Fruit fly (Drosophila melanogaster): ENCODE data around the gene Pfdn6.
A peak's percentile ranks its signal among the peaks of the same experiment; 100 is the strongest.

Gene Pfdn6

DNA sequence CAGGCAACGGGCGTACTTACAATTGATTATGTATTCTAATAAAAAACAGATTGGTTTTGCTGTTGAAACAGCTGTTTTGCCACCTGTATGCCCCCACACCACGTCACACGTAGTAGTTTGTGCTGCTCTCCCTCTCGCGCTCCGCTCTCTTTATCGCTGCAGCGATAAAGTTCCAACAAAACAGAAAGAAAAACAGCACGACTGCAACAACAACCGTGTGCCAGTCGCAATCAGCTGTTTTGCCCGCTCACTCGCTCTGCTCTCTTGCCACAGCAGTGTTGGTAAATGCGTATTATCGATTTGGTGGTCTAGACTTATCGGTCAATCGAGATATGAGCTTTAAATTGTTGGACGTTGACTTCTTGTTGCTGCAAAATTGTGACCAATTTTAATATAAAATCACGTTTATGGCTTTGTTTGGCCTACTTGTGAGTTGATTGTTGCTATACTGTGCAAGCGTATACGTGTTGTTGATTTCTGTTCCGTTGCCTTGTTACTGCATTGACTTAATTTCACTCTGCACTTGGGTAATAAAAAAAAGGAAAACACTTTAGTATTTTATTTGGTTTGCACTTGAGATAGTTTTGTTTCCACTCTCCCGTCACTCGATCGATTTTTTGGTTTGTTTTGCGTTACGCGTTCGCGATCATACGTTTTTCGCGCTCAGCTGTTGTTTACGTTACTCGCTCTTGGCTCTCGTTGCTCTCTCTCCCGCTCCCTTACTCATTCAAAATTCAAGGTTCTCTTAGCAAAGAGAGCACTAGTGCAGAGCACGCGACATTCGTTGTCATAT, 26.4 kb upstream of the Pfdn6 start (continued):
- TF ChIP-seq ac (GFP tag; optimal IDR thresholded peaks at IDR 0.05) (no peak), al (GFP tag; IDR thresholded peaks at IDR 0.05) (no peak), lilli (GFP tag; optimal IDR thresholded peaks at IDR 0.05) (peak; percentile 45), sr (GFP tag; IDR thresholded peaks at IDR 0.05) (no peak), klu (GFP tag; IDR thresholded peaks at IDR 0.05) (no peak), cato (GFP tag; optimal IDR thresholded peaks at IDR 0.05; ENCODE audit: borderline replicate concordance) (no peak), chif (GFP tag; optimal IDR thresholded peaks at IDR 0.05) (peak in 1 of 2 experiments; percentile 6), CG2199 (GFP tag; IDR thresholded peaks at IDR 0.05) (0 out of 3 replicates have a peak, but pooled peaks have one; percentile 30), CG10979 (tag; optimal IDR thresholded peaks at IDR 0.05) (no peak), Tbp (GFP tag; optimal IDR thresholded peaks at IDR 0.05) (no peak), CG11723 (GFP tag; optimal IDR thresholded peaks at IDR 0.05) (no peak), Ets65A (GFP tag) (no peak), grau (tag; optimal IDR thresholded peaks at IDR 0.05) (peak; percentile 24), dan (GFP tag; IDR thresholded peaks at IDR 0.05) (no peak), CG13287 (GFP tag; IDR thresholded peaks at IDR 0.05; ENCODE audit: partially characterized antibody) (peak; percentile 33; the same call in 1 of the 2 replicates), MTF-1 (GFP tag; optimal IDR thresholded peaks at IDR 0.05; ENCODE audit: borderline replicate concordance) (no peak), pros (GFP tag; optimal IDR thresholded peaks at IDR 0.05) (no peak), Atf6 (GFP tag; IDR thresholded peaks at IDR 0.05) (no peak), CG8281 (tag; optimal IDR thresholded peaks at IDR 0.05) (no peak), ap (GFP tag; IDR thresholded peaks at IDR 0.05) (no peak), CG14860 (GFP tag; IDR thresholded peaks at IDR 0.05; ENCODE audit: partially characterized antibody) (no peak), Oli (tag; optimal IDR thresholded peaks at IDR 0.05) (no peak), jigr1 (GFP tag; IDR thresholded peaks at IDR 0.05) (no peak), YL-1 (GFP tag; optimal IDR thresholded peaks at IDR 0.05) (peak; percentile 21), amos (GFP tag; IDR thresholded peaks at IDR 0.05; ENCODE audit: partially characterized antibody) (no peak), CG8478 (optimal IDR thresholded peaks at IDR 0.05) (no peak), CG4707 (GFP tag; optimal IDR thresholded peaks at IDR 0.05) (peak; percentile 19), schlank (tag; optimal IDR thresholded peaks at IDR 0.05) (no peak), wdn (GFP tag; IDR thresholded peaks at IDR 0.05) (no peak), Myb (GFP tag; optimal IDR thresholded peaks at IDR 0.05) (peak; percentile 57), sc (optimal IDR thresholded peaks at IDR 0.05) (no peak), sc (GFP tag; optimal IDR thresholded peaks at IDR 0.05) (no peak), pb (GFP tag; optimal IDR thresholded peaks at IDR 0.05) (no peak), Nf-YC (tag; optimal IDR thresholded peaks at IDR 0.05) (peak; percentile 11), yki (optimal IDR thresholded peaks at IDR 0.05) (peak; percentile 77), corto (GFP tag; optimal IDR thresholded peaks at IDR 0.05) (no peak), ftz-f1 (GFP tag; optimal IDR thresholded peaks at IDR 0.05) (no peak), CG17829 (tag; optimal IDR thresholded peaks at IDR 0.05) (peak; percentile 23), CG31388 (GFP tag; optimal IDR thresholded peaks at IDR 0.05) (no peak), Lpt (GFP tag; optimal IDR thresholded peaks at IDR 0.05) (no peak), emc (GFP tag; optimal IDR thresholded peaks at IDR 0.05) (no peak), gfzf (GFP tag; optimal IDR thresholded peaks at IDR 0.05) (peak; percentile 3), CG9215 (GFP tag; IDR thresholded peaks at IDR 0.05) (no peak), Stat92E (GFP tag; optimal IDR thresholded peaks at IDR 0.05) (no peak), Atf3 (GFP tag; optimal IDR thresholded peaks at IDR 0.05) (no peak), Opbp (GFP tag; IDR thresholded peaks at IDR 0.05; ENCODE audit: partially characterized antibody) (no peak), CG12659 (GFP tag; optimal IDR thresholded peaks at IDR 0.05) (peak; percentile 70), CG16779 (GFP tag; IDR thresholded peaks at IDR 0.05) (no peak), CG7963 (GFP tag; IDR thresholded peaks at IDR 0.05; ENCODE audit: partially characterized antibody) (no peak), luna (GFP tag; optimal IDR thresholded peaks at IDR 0.05) (no peak)

Data from whole organism, embryonic.